Worm (Caenorhabditis elegans) whole organism, L4/young adult: ENCODE measurements around the gene F55E10.2.

Experiments
- W03F9.2 ChIP-seq: fragments of 150-350 bp; optimal IDR thresholded peaks from 2 replicates; lab custom pipeline; 2014; ENCODE audit warnings: missing biosample characterization, missing genetic modification characterization
- dao-5 ChIP-seq: sonication (generic microtip); optimal IDR thresholded peaks from 2 replicates; lab custom pipeline; 2016; ENCODE audit warnings: missing genotype, missing genetic modification characterization, moderate library complexity, missing compliant biosample characterization
- him-1 ChIP-seq: sonication (generic microtip); optimal IDR thresholded peaks from 2 replicates; lab custom pipeline; 2016; ENCODE audit warnings: missing genotype, missing genetic modification reagents, missing genetic modification characterization, missing compliant biosample characterization

ce11 chrX:8327800-8328199 lies 12.7 kb upstream of the F55E10.2 start, which contains the start of gene F55E10.4:
- TF ChIP-seq dao-5 (tag; lab: Kevin White, UChicago) = no peak
- TF ChIP-seq him-1 (tag; lab: Kevin White, UChicago) = no peak
- no peak for TF ChIP-seq W03F9.2 (tag; lab: Kevin White, UChicago)
